Fruit fly (Drosophila melanogaster) whole organism, prepupa: ENCODE measurements around the gene mh.
A peak's percentile ranks its signal among the peaks of the same experiment; 100 is the strongest.

ENCODE experiments used
- Blimp-1 ChIP-seq: fragments of 200-800 bp; sonication (Bioruptor generic); optimal IDR thresholded peaks from 3 replicates; lab custom pipeline; 2017; ENCODE audit warnings: missing biosample characterization, missing genetic modification characterization, mild to moderate bottlenecking, moderate library complexity, missing genetic modification reagents
- CG10631 ChIP-seq: fragments of 200-800 bp; sonication (Bioruptor generic); optimal IDR thresholded peaks from 2 replicates; lab custom pipeline; 2016; ENCODE audit warnings: missing biosample characterization, missing genetic modification characterization
- CG10669 ChIP-seq: fragments of 200-800 bp; sonication (Bioruptor generic); optimal IDR thresholded peaks from 3 replicates; lab custom pipeline; 2018; ENCODE audit warnings: missing biosample characterization, mild to moderate bottlenecking, missing genetic modification characterization, moderate library complexity
- CG11294 ChIP-seq: fragments of 200-800 bp; sonication (Bioruptor generic); IDR thresholded peaks from 2 replicates; pipeline ENCODE4 v1.3.6; 2022; ENCODE audit warnings: missing biosample characterization, missing genetic modification characterization
- CG11902 ChIP-seq: fragments of 200-800 bp; sonication (Bioruptor generic); optimal IDR thresholded peaks from 3 replicates; lab custom pipeline; 2016; ENCODE audit warnings: missing biosample characterization, missing genetic modification characterization
- CG15336 ChIP-seq: fragments of 200-800 bp; sonication (Bioruptor generic); IDR thresholded peaks from 2 replicates; pipeline ENCODE4 v1.3.6; 2022; ENCODE audit warnings: missing biosample characterization, missing genetic modification characterization
- CG1621 ChIP-seq: fragments of 200-800 bp; sonication (Bioruptor generic); optimal IDR thresholded peaks from 3 replicates; lab custom pipeline; 2018; ENCODE audit warnings: missing biosample characterization, mild to moderate bottlenecking, missing genetic modification characterization
- CG16779 ChIP-seq: fragments of 200-800 bp; sonication (Bioruptor generic); optimal IDR thresholded peaks from 3 replicates; lab custom pipeline; 2017; ENCODE audit warnings: missing biosample characterization, mild to moderate bottlenecking, missing genetic modification characterization
- CG3032 ChIP-seq: fragments of 200-800 bp; optimal IDR thresholded peaks from 2 replicates; lab custom pipeline; 2019; ENCODE audit warnings: missing biosample characterization, mild to moderate bottlenecking, missing genetic modification characterization, moderate library complexity
- CG32006 ChIP-seq: fragments of 200-800 bp; sonication (Bioruptor generic); optimal IDR thresholded peaks from 3 replicates; lab custom pipeline; 2017; ENCODE audit warnings: missing biosample characterization, mild to moderate bottlenecking, missing genetic modification characterization
- CG34406 ChIP-seq: fragments of 200-800 bp; sonication (Bioruptor generic); optimal IDR thresholded peaks from 3 replicates; lab custom pipeline; 2016; ENCODE audit warnings: missing biosample characterization, missing genetic modification characterization
- CG3919 ChIP-seq: fragments of 200-800 bp; sonication (Bioruptor generic); optimal IDR thresholded peaks from 3 replicates; lab custom pipeline; 2016; ENCODE audit warnings: missing biosample characterization, missing genetic modification characterization
- CG4318 ChIP-seq: fragments of 200-800 bp; sonication (Bioruptor generic); optimal IDR thresholded peaks from 3 replicates; lab custom pipeline; 2017; ENCODE audit warnings: missing biosample characterization, mild to moderate bottlenecking, missing genetic modification characterization
- CG6163 ChIP-seq: fragments of 200-800 bp; sonication (Bioruptor generic); IDR thresholded peaks from 3 replicates; pipeline ENCODE4 v1.3.6; 2022; ENCODE audit warnings: missing biosample characterization, missing genetic modification characterization
- CG6276 ChIP-seq: fragments of 200-800 bp; sonication (Bioruptor generic); optimal IDR thresholded peaks from 2 replicates; lab custom pipeline; 2017; ENCODE audit warnings: missing biosample characterization, mild to moderate bottlenecking, missing genetic modification characterization
- CG6792 ChIP-seq: fragments of 200-800 bp; sonication (Bioruptor generic); optimal IDR thresholded peaks from 3 replicates; lab custom pipeline; 2016; ENCODE audit warnings: missing biosample characterization, missing genetic modification characterization
- CG6854 ChIP-seq: fragments of 200-800 bp; sonication (Bioruptor generic); optimal IDR thresholded peaks from 2 replicates; lab custom pipeline; 2017; ENCODE audit warnings: missing biosample characterization, mild to moderate bottlenecking, missing genetic modification characterization
- CG8119 ChIP-seq: fragments of 200-800 bp; sonication (Bioruptor generic); IDR thresholded peaks from 3 replicates; pipeline ENCODE4 v1.3.6; 2022; ENCODE audit warnings: missing biosample characterization, missing genetic modification characterization
- CG8319 ChIP-seq: fragments of 200-800 bp; sonication (Bioruptor generic); optimal IDR thresholded peaks from 3 replicates; lab custom pipeline; 2016; ENCODE audit warnings: missing biosample characterization, missing genetic modification characterization
- CG8632 ChIP-seq: fragments of 200-800 bp; sonication (Bioruptor generic); optimal IDR thresholded peaks from 3 replicates; lab custom pipeline; 2016; ENCODE audit warnings: missing biosample characterization, missing genetic modification characterization
- CG9139 ChIP-seq: fragments of 200-800 bp; sonication (Bioruptor generic); optimal IDR thresholded peaks from 3 replicates; lab custom pipeline; 2017; ENCODE audit warnings: missing biosample characterization, mild to moderate bottlenecking, missing genetic modification characterization
- Eip75B ChIP-seq: fragments of 200-800 bp; sonication (Bioruptor generic); optimal IDR thresholded peaks from 3 replicates; lab custom pipeline; 2016; ENCODE audit warnings: missing biosample characterization, missing genetic modification characterization
- Eip78C ChIP-seq: fragments of 200-800 bp; sonication (Bioruptor generic); peaks from one replicate; lab custom pipeline; 2016; ENCODE audit warnings: missing biosample characterization, missing genetic modification characterization
- Eip93F ChIP-seq: fragments of 200-800 bp; sonication (Bioruptor generic); optimal IDR thresholded peaks from 2 replicates; lab custom pipeline; 2016; ENCODE audit warnings: missing biosample characterization, mild to moderate bottlenecking, missing genetic modification characterization
- Ets21C ChIP-seq: fragments of 200-800 bp; sonication (Bioruptor generic); optimal IDR thresholded peaks from 3 replicates; lab custom pipeline; 2016; ENCODE audit warnings: missing biosample characterization, missing genetic modification characterization
- Ets96B ChIP-seq: fragments of 200-800 bp; optimal IDR thresholded peaks from 2 replicates; lab custom pipeline; 2019; ENCODE audit warnings: missing biosample characterization, mild to moderate bottlenecking, missing genetic modification characterization, moderate library complexity
- Gug ChIP-seq: fragments of 200-800 bp; sonication (Bioruptor generic); IDR thresholded peaks from 2 replicates; pipeline ENCODE4 v1.3.6; 2022; ENCODE audit warnings: missing biosample characterization, missing genetic modification characterization
- Hr38 ChIP-seq: sonication (Bioruptor generic); optimal IDR thresholded peaks from 2 replicates; lab custom pipeline; 2016; ENCODE audit warnings: missing biosample characterization, missing genetic modification characterization
- Hr39 ChIP-seq: fragments of 200-800 bp; sonication (Bioruptor generic); optimal IDR thresholded peaks from 2 replicates; lab custom pipeline; 2016; ENCODE audit warnings: missing biosample characterization, missing genetic modification characterization
- Hr4 ChIP-seq: fragments of 200-800 bp; sonication (Bioruptor generic); optimal IDR thresholded peaks from 3 replicates; lab custom pipeline; 2016; ENCODE audit warnings: missing biosample characterization, missing genetic modification characterization
- OdsH ChIP-seq: fragments of 200-800 bp; sonication (Bioruptor generic); optimal IDR thresholded peaks from 3 replicates; lab custom pipeline; 2016; ENCODE audit warnings: missing biosample characterization, missing genetic modification characterization
- Smox ChIP-seq: fragments of 200-800 bp; sonication (Bioruptor generic); optimal IDR thresholded peaks from 3 replicates; lab custom pipeline; 2016; ENCODE audit warnings: missing biosample characterization, missing genetic modification characterization
- Sox102F ChIP-seq: fragments of 200-800 bp; sonication (Bioruptor generic); optimal IDR thresholded peaks from 2 replicates; lab custom pipeline; 2016; ENCODE audit warnings: missing biosample characterization, mild to moderate bottlenecking, missing genetic modification characterization
- Sox14 ChIP-seq: fragments of 200-800 bp; sonication (Bioruptor generic); optimal IDR thresholded peaks from 3 replicates; lab custom pipeline; 2016; ENCODE audit warnings: missing biosample characterization, missing genetic modification characterization
- acj6 ChIP-seq: fragments of 200-800 bp; sonication (Bioruptor generic); optimal IDR thresholded peaks from 3 replicates; lab custom pipeline; 2016; ENCODE audit warnings: missing biosample characterization, missing genetic modification characterization
- cyc ChIP-seq: fragments of 200-800 bp; sonication (Bioruptor generic); optimal IDR thresholded peaks from 3 replicates; lab custom pipeline; 2016; ENCODE audit warnings: missing biosample characterization, missing genetic modification characterization
- dac ChIP-seq: fragments of 200-800 bp; sonication (Bioruptor generic); optimal IDR thresholded peaks from 2 replicates; lab custom pipeline; 2017; ENCODE audit warnings: missing biosample characterization, mild to moderate bottlenecking, missing genetic modification characterization
- dsx ChIP-seq: fragments of 200-800 bp; optimal IDR thresholded peaks from 3 replicates; lab custom pipeline; 2019; ENCODE audit warnings: missing biosample characterization, mild to moderate bottlenecking, missing genetic modification characterization, moderate library complexity; ENCODE audit not compliant: poor library complexity, severe bottlenecking
- eg ChIP-seq: fragments of 200-800 bp; sonication (Bioruptor generic); IDR thresholded peaks from 3 replicates; pipeline ENCODE4 v1.3.6; 2022; ENCODE audit warnings: missing biosample characterization, missing genetic modification characterization
- esn ChIP-seq: fragments of 200-800 bp; sonication (Bioruptor generic); optimal IDR thresholded peaks from 2 replicates; lab custom pipeline; 2016; ENCODE audit warnings: missing biosample characterization, mild to moderate bottlenecking, missing genetic modification characterization, moderate library complexity
- fd59A ChIP-seq: fragments of 200-800 bp; sonication (Bioruptor generic); optimal IDR thresholded peaks from 2 replicates; lab custom pipeline; 2017; ENCODE audit warnings: missing biosample characterization, mild to moderate bottlenecking, missing genetic modification characterization, missing genetic modification reagents
- fkh ChIP-seq: fragments of 200-800 bp; sonication (Bioruptor generic); optimal IDR thresholded peaks from 3 replicates; lab custom pipeline; 2017; ENCODE audit warnings: missing biosample characterization, mild to moderate bottlenecking, missing genetic modification characterization, moderate library complexity
- lz ChIP-seq: fragments of 200-800 bp; sonication (Bioruptor generic); optimal IDR thresholded peaks from 3 replicates; lab custom pipeline; 2016; ENCODE audit warnings: missing biosample characterization, missing genetic modification characterization
- salr ChIP-seq, 2 experiments: fragments of 200-800 bp; sonication (Bioruptor generic); optimal IDR thresholded peaks; 3 replicates each; lab custom pipeline; 2016 to 2018; ENCODE audit warnings: missing biosample characterization in 2 of 2, missing genetic modification characterization in 2 of 2, mild to moderate bottlenecking in 1 of 2
- spab ChIP-seq: fragments of 200-800 bp; sonication (Bioruptor generic); optimal IDR thresholded peaks from 2 replicates; lab custom pipeline; 2017; ENCODE audit warnings: missing biosample characterization, mild to moderate bottlenecking, missing genetic modification characterization, missing genetic modification reagents
- ss ChIP-seq, 2 experiments: fragments of 200-800 bp; sonication (Bioruptor generic); optimal IDR thresholded peaks; 2 replicates in 1 of 2; 3 replicates in 1 of 2; lab custom pipeline; 2017 to 2018; ENCODE audit warnings: mild to moderate bottlenecking in 2 of 2, missing biosample characterization in 2 of 2, missing genetic modification characterization in 2 of 2, moderate library complexity in 1 of 2
- topi ChIP-seq: fragments of 200-800 bp; sonication (Bioruptor generic); optimal IDR thresholded peaks from 3 replicates; lab custom pipeline; 2016; ENCODE audit warnings: missing biosample characterization, missing genetic modification characterization
- vri ChIP-seq: fragments of 200-800 bp; sonication (Bioruptor generic); optimal IDR thresholded peaks from 3 replicates; lab custom pipeline; 2016; ENCODE audit warnings: missing biosample characterization, mild to moderate bottlenecking, missing genetic modification characterization

The mh gene

dm6 chrX:15498791-15499190 is 23.6 kb upstream of the mh start (continued):
- TF ChIP-seq CG3032 (tag; lab: Kevin White, UChicago) (no peak), Smox (no peak), CG4318 (GFP tag; lab: Kevin White, UChicago) (no peak), Eip75B (GFP tag; lab: Kevin White, UChicago) (peak; percentile 35), CG11902 (GFP tag; lab: Kevin White, UChicago) (no peak), eg (GFP tag; lab: Robert Waterston, UW) (peak; percentile 55; the same call in 2 of the 3 replicates), CG34406 (GFP tag; lab: Kevin White, UChicago) (no peak), CG8319 (GFP tag; lab: Kevin White, UChicago) (no peak), Hr38 (GFP tag; lab: Kevin White, UChicago) (no peak), CG1621 (tag; lab: Kevin White, UChicago) (peak; percentile 70), Blimp-1 (GFP tag; lab: Kevin White, UChicago) (no peak), CG6163 (peak; percentile 67), Hr39 (GFP tag; lab: Kevin White, UChicago) (no peak), CG3919 (GFP tag; lab: Kevin White, UChicago) (peak; percentile 62), Hr4 (no peak), Eip93F (no peak), Ets21C (GFP tag; lab: Kevin White, UChicago) (no peak), OdsH (GFP tag; lab: Kevin White, UChicago) (no peak), Sox102F (GFP tag; lab: Kevin White, UChicago) (peak; percentile 46), Ets96B (peak; percentile 18), CG9139 (GFP tag; lab: Kevin White, UChicago) (peak; percentile 66), CG6276 (GFP tag; lab: Kevin White, UChicago) (no peak), ss (GFP tag; optimal IDR thresholded peaks at IDR 0.05; lab: Kevin White, UChicago) (peak; percentile 60 to 75), Gug (no peak), dsx (peak; percentile 48), esn (peak; percentile 37), fd59A (GFP tag; lab: Kevin White, UChicago) (no peak), CG11294 (GFP tag; lab: Robert Waterston, UW) (no peak), Sox14 (GFP tag; lab: Kevin White, UChicago) (peak; percentile 20), CG8119 (GFP tag; lab: Robert Waterston, UW) (0 out of 3 replicates have a peak, but pooled peaks have one; percentile 14), CG16779 (tag; lab: Kevin White, UChicago) (no peak), dac (GFP tag; lab: Kevin White, UChicago) (no peak), CG8632 (no peak), Eip78C (GFP tag; lab: Kevin White, UChicago) (peak; percentile 72)

- no peak for TF ChIP-seq vri (GFP tag; lab: Kevin White, UChicago)
- no peak for TF ChIP-seq topi (GFP tag; lab: Kevin White, UChicago)
- TF ChIP-seq fd59A (GFP tag; lab: Kevin White, UChicago) = no peak
- no peak for TF ChIP-seq dac (GFP tag; lab: Kevin White, UChicago)
- no peak for TF ChIP-seq OdsH (GFP tag; lab: Kevin White, UChicago)
- TF ChIP-seq CG32006 (GFP tag; lab: Kevin White, UChicago) = peak; percentile 10
- peak; percentile 71 for TF ChIP-seq Eip78C (GFP tag; lab: Kevin White, UChicago)
- TF ChIP-seq cyc = no peak
- no peak for TF ChIP-seq CG15336 (GFP tag; lab: Robert Waterston, UW)
- no peak for TF ChIP-seq CG3032 (tag; lab: Kevin White, UChicago)
- TF ChIP-seq CG8319 (GFP tag; lab: Kevin White, UChicago) = no peak
- no peak for TF ChIP-seq eg (GFP tag; lab: Robert Waterston, UW)
- no peak for TF ChIP-seq acj6 (GFP tag; lab: Kevin White, UChicago)
- TF ChIP-seq CG10631 (GFP tag; lab: Kevin White, UChicago) = no peak
- TF ChIP-seq dsx = no peak
- TF ChIP-seq salr (GFP tag; optimal IDR thresholded peaks at IDR 0.05; lab: Kevin White, UChicago) = no peak
- TF ChIP-seq fkh (GFP tag; lab: Kevin White, UChicago) = peak; percentile 94
- no peak for TF ChIP-seq CG6854 (GFP tag; lab: Kevin White, UChicago)
- no peak for TF ChIP-seq CG10669 (GFP tag; lab: Kevin White, UChicago)
- TF ChIP-seq lz (GFP tag; lab: Kevin White, UChicago) = no peak
- no peak for TF ChIP-seq spab (GFP tag; lab: Kevin White, UChicago)
- TF ChIP-seq CG6792 (GFP tag; lab: Kevin White, UChicago) = no peak
- TF ChIP-seq CG6163 = peak; percentile 30; the same call in 2 of the 3 replicates
- TF ChIP-seq CG3919 (GFP tag; lab: Kevin White, UChicago) = no peak
- no peak for TF ChIP-seq Ets21C (GFP tag; lab: Kevin White, UChicago)
- peak in 1 of 2 experiments; percentile 41 for TF ChIP-seq ss (GFP tag; optimal IDR thresholded peaks at IDR 0.05; lab: Kevin White, UChicago)
- TF ChIP-seq CG8119 (GFP tag; lab: Robert Waterston, UW) = no peak
These were observed 22.5 kb upstream of the mh start for dm6 chrX:15497440-15498271.
